Worm (Caenorhabditis elegans) whole organism, early embryonic: ENCODE measurements around the gene F28A10.7.

ENCODE experiments used
- B0310.2 ChIP-seq: sonication (generic microtip); optimal IDR thresholded peaks from 2 replicates; lab custom pipeline; 2016; ENCODE audit warnings: mild to moderate bottlenecking, missing genetic modification characterization, missing compliant biosample characterization
- tbx-37 ChIP-seq: fragments of 200-800 bp; sonication (Bioruptor generic); conservative IDR thresholded peaks from 2 replicates; pipeline ENCODE4 v1.3.6; 2022; ENCODE audit warnings: missing genetic modification reagents, missing genetic modification characterization, missing compliant biosample characterization

DNA sequence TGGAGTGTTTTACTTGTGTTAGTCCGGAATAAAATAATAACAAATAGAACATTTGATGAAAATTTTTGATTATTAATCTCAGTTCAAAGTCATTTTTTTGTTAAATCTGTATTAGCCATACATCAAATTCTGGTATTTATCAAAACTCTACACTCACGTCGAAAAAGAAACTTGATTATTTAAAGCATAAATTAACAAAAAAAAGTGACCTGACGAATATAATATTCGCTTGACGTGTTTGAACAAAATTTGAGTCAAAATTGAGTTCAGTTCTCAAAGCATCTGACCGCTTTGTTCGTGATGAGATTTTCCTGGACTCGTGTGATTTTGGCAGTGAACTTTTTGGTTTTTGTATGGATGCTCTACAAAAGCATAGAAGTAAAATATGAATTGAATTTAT, 22.0 kb downstream of the F28A10.7 start, which contains the start of gene F46F5.10:
- TF ChIP-seq B0310.2 (tag; lab: Kevin White, UChicago) = no peak
- TF ChIP-seq tbx-37 (GFP tag; lab: Robert Waterston, UW) = no peak
